Fruit fly (Drosophila melanogaster): ENCODE results near the gene CheA87a.
A peak's percentile ranks its signal among the peaks of the same experiment; 100 is the strongest.

CheA87a gene

DNA sequence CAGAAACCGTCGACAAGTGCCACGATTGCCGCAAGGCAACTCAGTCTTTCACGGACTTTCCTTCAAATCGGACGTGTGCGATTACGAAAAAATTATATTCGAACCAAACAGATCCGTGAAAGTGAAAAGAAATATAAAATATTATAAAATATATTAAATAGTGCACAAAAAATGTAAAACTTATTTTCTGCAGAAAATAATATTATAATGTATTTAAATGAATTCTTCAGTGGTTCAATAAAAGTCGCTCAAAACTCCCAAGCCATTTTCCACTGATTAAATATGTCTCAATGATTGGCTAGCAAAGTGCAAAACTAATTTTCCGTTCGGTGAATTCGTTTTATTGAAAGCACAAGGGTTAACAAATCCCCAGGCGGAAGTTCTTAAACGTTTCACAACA, 31.4 kb upstream of the CheA87a start, which contains the start of gene PK2-R1:
TSS of gene PK2-R1 (plus strand) at position 301 of the 400 bp plus-strand sequence.
- TF ChIP-seq Jarid2 (GFP tag; optimal IDR thresholded peaks at IDR 0.05) = no peak
- no peak for TF ChIP-seq Eip74EF (GFP tag; optimal IDR thresholded peaks at IDR 0.05)
- TF ChIP-seq CG17912 (GFP tag; optimal IDR thresholded peaks at IDR 0.05) = no peak
- TF ChIP-seq nerfin-2 (GFP tag; IDR thresholded peaks at IDR 0.05; ENCODE audit: partially characterized antibody) = no peak
- TF ChIP-seq tap (tag; optimal IDR thresholded peaks at IDR 0.05) = no peak
- no peak for TF ChIP-seq CG32772 (GFP tag; IDR thresholded peaks at IDR 0.05)
- no peak for TF ChIP-seq ftz-f1 (GFP tag; optimal IDR thresholded peaks at IDR 0.05)
- TF ChIP-seq esg (GFP tag; conservative IDR thresholded peaks at IDR 0.05) = no peak
- no peak for TF ChIP-seq al (GFP tag; IDR thresholded peaks at IDR 0.05)
- TF ChIP-seq dysf (GFP tag; IDR thresholded peaks at IDR 0.05) = no peak
- TF ChIP-seq wdn (GFP tag; IDR thresholded peaks at IDR 0.05) = no peak
- no peak for TF ChIP-seq zen (tag; optimal IDR thresholded peaks at IDR 0.05)

dm6 chr3R:13353373-13353772, 16.1 kb upstream of the CheA87a start, which contains the start of gene mthl12:
Gene mthl12, plus strand, starts transcription at chr3R:13353673.
- TF ChIP-seq eve (GFP tag; optimal IDR thresholded peaks at IDR 0.05) (no peak), CG14860 (GFP tag; IDR thresholded peaks at IDR 0.05; ENCODE audit: partially characterized antibody) (no peak), CG4328 (GFP tag; optimal IDR thresholded peaks at IDR 0.05) (no peak), HLH54F (GFP tag; optimal IDR thresholded peaks at IDR 0.05) (no peak), CG1529 (GFP tag; optimal IDR thresholded peaks at IDR 0.05) (no peak), so (GFP tag; IDR thresholded peaks at IDR 0.05) (no peak), CG7556 (GFP tag; optimal IDR thresholded peaks at IDR 0.05) (no peak), HmgD (GFP tag; optimal IDR thresholded peaks at IDR 0.05) (no peak), Rx (GFP tag; IDR thresholded peaks at IDR 0.05) (no peak), Trl (optimal IDR thresholded peaks at IDR 0.05) (no peak), Trl (GFP tag; optimal IDR thresholded peaks at IDR 0.05) (no peak), CG2875 (GFP tag; optimal IDR thresholded peaks at IDR 0.05) (no peak), Dref (GFP tag; IDR thresholded peaks at IDR 0.05) (no peak), CG13894 (tag; optimal IDR thresholded peaks at IDR 0.05) (no peak), CG4707 (GFP tag; optimal IDR thresholded peaks at IDR 0.05) (no peak)

DNA sequence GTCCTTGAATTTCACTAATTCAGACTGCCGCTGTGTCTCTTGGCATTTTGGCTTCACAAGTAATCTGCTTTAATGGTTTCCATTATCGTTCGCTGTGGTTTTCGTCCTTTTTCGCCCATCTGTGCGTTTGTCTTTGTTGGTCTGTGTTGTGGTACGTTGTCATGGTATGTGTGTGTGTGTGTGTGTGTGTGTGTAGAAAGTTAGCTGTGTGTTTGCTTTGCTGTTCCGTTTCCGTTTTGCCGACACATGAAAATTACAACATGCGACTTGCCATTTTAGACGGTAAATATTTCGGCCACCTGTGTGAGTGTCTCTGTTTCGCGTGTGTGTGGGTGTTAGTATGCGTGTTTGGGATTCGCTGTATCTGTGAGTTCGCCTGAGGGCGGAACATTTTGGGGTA, 12.5 kb upstream of the CheA87a start:
- no peak for TF ChIP-seq Dad (GFP tag; optimal IDR thresholded peaks at IDR 0.05)
- TF ChIP-seq CG18011 (GFP tag; optimal IDR thresholded peaks at IDR 0.05) = no peak
- no peak for TF ChIP-seq unpg (GFP tag; optimal IDR thresholded peaks at IDR 0.05)
- TF ChIP-seq crc (GFP tag; optimal IDR thresholded peaks at IDR 0.05) = no peak
- peak; percentile 70 for TF ChIP-seq scrt (GFP tag; optimal IDR thresholded peaks at IDR 0.05)
- TF ChIP-seq fd3F (GFP tag; optimal IDR thresholded peaks at IDR 0.05) = no peak
- no peak for TF ChIP-seq cas (GFP tag; IDR thresholded peaks at IDR 0.05)
- no peak for TF ChIP-seq CG12942 (GFP tag; optimal IDR thresholded peaks at IDR 0.05)
- no peak for TF ChIP-seq CG9437 (GFP tag; optimal IDR thresholded peaks at IDR 0.05)
- TF ChIP-seq dysf (GFP tag; IDR thresholded peaks at IDR 0.05) = no peak
- no peak for TF ChIP-seq CG42726 (GFP tag; IDR thresholded peaks at IDR 0.05; ENCODE audit: partially characterized antibody)
- no peak for TF ChIP-seq bsh (GFP tag; optimal IDR thresholded peaks at IDR 0.05)
- TF ChIP-seq abd-A (tag; optimal IDR thresholded peaks at IDR 0.05) = peak; percentile 34
- no peak for TF ChIP-seq corto (GFP tag; optimal IDR thresholded peaks at IDR 0.05)
- TF ChIP-seq Ets65A (GFP tag) = peak; percentile 80
- no peak for TF ChIP-seq pita (GFP tag; optimal IDR thresholded peaks at IDR 0.05)
- no peak for TF ChIP-seq CG3726 (GFP tag; IDR thresholded peaks at IDR 0.05)
- TF ChIP-seq CG18262 (tag; optimal IDR thresholded peaks at IDR 0.05) = no peak
- TF ChIP-seq CG7928 (GFP tag; optimal IDR thresholded peaks at IDR 0.05) = no peak
- no peak for TF ChIP-seq h (optimal IDR thresholded peaks at IDR 0.05)

All from whole organism, embryonic.